Fruit fly (Drosophila melanogaster): ENCODE data around the gene CG14810.

The CG14810 gene

dm6 chrX:1848624-1849198 is 28.6 kb upstream of the CG14810 start (continued):
- no peak for TF ChIP-seq run (tag; optimal IDR thresholded peaks at IDR 0.05)
- TF ChIP-seq ssp (GFP tag; IDR thresholded peaks at IDR 0.05), result no peak
- no peak for TF ChIP-seq TFAM (GFP tag; optimal IDR thresholded peaks at IDR 0.05)
- TF ChIP-seq Pdp1 (GFP tag; optimal IDR thresholded peaks at IDR 0.05), result peak in 1 of 2 experiments; percentile 14
- peak; percentile 31 for TF ChIP-seq CG13894 (tag; optimal IDR thresholded peaks at IDR 0.05)
- TF ChIP-seq sens (GFP tag), result peak; percentile 32
- TF ChIP-seq zen (tag; optimal IDR thresholded peaks at IDR 0.05), result no peak
- no peak for TF ChIP-seq luna (GFP tag; optimal IDR thresholded peaks at IDR 0.05)
- no peak for TF ChIP-seq unpg (GFP tag; optimal IDR thresholded peaks at IDR 0.05)
- TF ChIP-seq lov (optimal IDR thresholded peaks at IDR 0.05), result no peak
- no peak for TF ChIP-seq lov (GFP tag; IDR thresholded peaks at IDR 0.05)
- TF ChIP-seq CG8765 (GFP tag; IDR thresholded peaks at IDR 0.05), result no peak
- no peak for TF ChIP-seq org-1 (GFP tag; optimal IDR thresholded peaks at IDR 0.05)
- TF ChIP-seq CG15269 (tag; optimal IDR thresholded peaks at IDR 0.05), result no peak
- TF ChIP-seq CG15514 (GFP tag; optimal IDR thresholded peaks at IDR 0.05), result no peak
- TF ChIP-seq crc (GFP tag; optimal IDR thresholded peaks at IDR 0.05), result no peak
- TF ChIP-seq Nf-YC (tag; optimal IDR thresholded peaks at IDR 0.05), result no peak
- no peak for TF ChIP-seq gem (tag; optimal IDR thresholded peaks at IDR 0.05)
- TF ChIP-seq ftz-f1 (GFP tag; optimal IDR thresholded peaks at IDR 0.05), result peak; percentile 17
- TF ChIP-seq cato (GFP tag; optimal IDR thresholded peaks at IDR 0.05; ENCODE audit: borderline replicate concordance), result no peak
- TF ChIP-seq peb (GFP tag; IDR thresholded peaks at IDR 0.05), result no peak
- peak; percentile 39 for TF ChIP-seq grn (GFP tag; optimal IDR thresholded peaks at IDR 0.05)
- no peak for TF ChIP-seq CG2202 (tag; optimal IDR thresholded peaks at IDR 0.05)
- peak; percentile 51 for TF ChIP-seq sug (tag; optimal IDR thresholded peaks at IDR 0.05)
- no peak for TF ChIP-seq CG2678 (tag; optimal IDR thresholded peaks at IDR 0.05)
- no peak for TF ChIP-seq CG4854 (GFP tag; optimal IDR thresholded peaks at IDR 0.05)
- TF ChIP-seq fu2 (GFP tag; optimal IDR thresholded peaks at IDR 0.05), result no peak
- no peak for TF ChIP-seq Ravus (GFP tag; IDR thresholded peaks at IDR 0.05)
- no peak for TF ChIP-seq CG33557 (GFP tag; optimal IDR thresholded peaks at IDR 0.05)
- no peak for TF ChIP-seq fru (optimal IDR thresholded peaks at IDR 0.05)
- TF ChIP-seq CG18619 (GFP tag; optimal IDR thresholded peaks at IDR 0.05), result no peak
- TF ChIP-seq CG12744 (GFP tag; optimal IDR thresholded peaks at IDR 0.05), result no peak
- TF ChIP-seq Mad (GFP tag; optimal IDR thresholded peaks at IDR 0.05), result no peak
- TF ChIP-seq ase (GFP tag; IDR thresholded peaks at IDR 0.05), result no peak
- no peak for TF ChIP-seq CG14965 (GFP tag; optimal IDR thresholded peaks at IDR 0.05; ENCODE audit: borderline replicate concordance)
- no peak for TF ChIP-seq CG30020 (tag; optimal IDR thresholded peaks at IDR 0.05)
- no peak for TF ChIP-seq CG30403 (GFP tag; optimal IDR thresholded peaks at IDR 0.05)
- TF ChIP-seq HHEX (GFP tag; optimal IDR thresholded peaks at IDR 0.05), result no peak
- TF ChIP-seq bcd (GFP tag; optimal IDR thresholded peaks at IDR 0.05), result no peak
- no peak for TF ChIP-seq CG17361 (GFP tag; IDR thresholded peaks at IDR 0.05)
- TF ChIP-seq CG34376 (GFP tag; optimal IDR thresholded peaks at IDR 0.05), result peak; percentile 60
- no peak for TF ChIP-seq CG6791 (GFP tag; IDR thresholded peaks at IDR 0.05; ENCODE audit: partially characterized antibody)
- TF ChIP-seq Myb (GFP tag; optimal IDR thresholded peaks at IDR 0.05), result no peak
- 0 out of 3 replicates have a peak, but pooled peaks have one; percentile 22 for TF ChIP-seq row (GFP tag; IDR thresholded peaks at IDR 0.05)
- TF ChIP-seq en (GFP tag; optimal IDR thresholded peaks at IDR 0.05), result no peak
- TF ChIP-seq seq (GFP tag; IDR thresholded peaks at IDR 0.05), result no peak
- TF ChIP-seq CG17612 (GFP tag; IDR thresholded peaks at IDR 0.05), result no peak
- TF ChIP-seq Scr (GFP tag; IDR thresholded peaks at IDR 0.05; ENCODE audit: partially characterized antibody), result no peak
- no peak for TF ChIP-seq CG31388 (GFP tag; optimal IDR thresholded peaks at IDR 0.05)
- no peak for TF ChIP-seq Side (GFP tag; optimal IDR thresholded peaks at IDR 0.05)
- TF ChIP-seq pan (optimal IDR thresholded peaks at IDR 0.05), result no peak
- no peak for TF ChIP-seq pan (GFP tag; optimal IDR thresholded peaks at IDR 0.05 in 1 of 2, IDR thresholded peaks at IDR 0.05 in 1 of 2)

All from whole organism, embryonic.